Fruit fly (Drosophila melanogaster) whole organism, embryonic: ENCODE measurements around the gene isoQC.

ENCODE experiments used
- Awh ChIP-seq: fragments of 200-800 bp; sonication (Bioruptor generic); IDR thresholded peaks from 2 replicates; pipeline ENCODE4, ENCODE4 v1.3.6; 2022; ENCODE audit warnings: missing biosample characterization, missing genetic modification characterization
- BtbVII ChIP-seq: fragments of 200-800 bp; sonication (Bioruptor generic); optimal IDR thresholded peaks from 3 replicates; lab custom pipeline; 2017; ENCODE audit warnings: missing biosample characterization, mild to moderate bottlenecking, missing genetic modification characterization
- CG12219 ChIP-seq: fragments of 200-800 bp; sonication (Bioruptor generic); optimal IDR thresholded peaks from 3 replicates; lab custom pipeline; 2018; ENCODE audit warnings: missing biosample characterization, mild to moderate bottlenecking, missing genetic modification characterization
- CG13296 ChIP-seq: fragments of 200-800 bp; sonication (Bioruptor generic); optimal IDR thresholded peaks from 3 replicates; lab custom pipeline; 2018; ENCODE audit warnings: missing biosample characterization, mild to moderate bottlenecking, missing genetic modification characterization
- CG14050 ChIP-seq: fragments of 200-800 bp; sonication (Bioruptor generic); IDR thresholded peaks from 3 replicates; pipeline ENCODE4 v1.3.6; 2022; ENCODE audit warnings: missing biosample characterization, missing genetic modification characterization
- CG14441 ChIP-seq: fragments of 200-800 bp; sonication (Bioruptor generic); IDR thresholded peaks from 2 replicates; pipeline ENCODE4 v1.3.6; 2022; ENCODE audit warnings: missing biosample characterization, missing genetic modification characterization
- CG17802 ChIP-seq: fragments of 200-800 bp; sonication (Bioruptor generic); optimal IDR thresholded peaks from 2 replicates; lab custom pipeline; 2018; ENCODE audit warnings: missing biosample characterization, mild to moderate bottlenecking, missing genetic modification characterization, moderate library complexity
- CG18262 ChIP-seq: fragments of 200-800 bp; optimal IDR thresholded peaks from 3 replicates; lab custom pipeline; 2019; ENCODE audit warnings: missing biosample characterization, mild to moderate bottlenecking, missing genetic modification characterization, moderate library complexity
- CG31441 ChIP-seq: fragments of 200-800 bp; sonication (Bioruptor generic); IDR thresholded peaks from 2 replicates; pipeline ENCODE4 v1.3.6; 2022; ENCODE audit warnings: missing biosample characterization, missing genetic modification characterization
- CG32772 ChIP-seq: fragments of 200-800 bp; sonication (Bioruptor generic); IDR thresholded peaks from 2 replicates; pipeline ENCODE4 v1.3.6; 2022; ENCODE audit warnings: missing biosample characterization, missing genetic modification characterization
- CG3847 ChIP-seq: fragments of 200-800 bp; sonication (Bioruptor generic); IDR thresholded peaks from 2 replicates; pipeline ENCODE4 v1.3.6; 2022; ENCODE audit warnings: missing biosample characterization, missing genetic modification characterization
- CG43689 ChIP-seq: fragments of 200-800 bp; sonication (Bioruptor generic); IDR thresholded peaks from 2 replicates; pipeline ENCODE4 v1.3.6; 2022; ENCODE audit warnings: missing biosample characterization, missing genetic modification characterization
- CG4707 ChIP-seq: fragments of 200-800 bp; sonication (Bioruptor generic); optimal IDR thresholded peaks from 2 replicates; lab custom pipeline; 2018; ENCODE audit warnings: missing biosample characterization, mild to moderate bottlenecking, missing genetic modification characterization, moderate library complexity
- CG4820 ChIP-seq: fragments of 200-800 bp; sonication (Bioruptor generic); optimal IDR thresholded peaks from 3 replicates; lab custom pipeline; 2016; ENCODE audit warnings: missing biosample characterization, missing genetic modification characterization
- CG5180 ChIP-seq: fragments of 200-800 bp; sonication (Bioruptor generic); optimal IDR thresholded peaks from 3 replicates; lab custom pipeline; 2017; ENCODE audit warnings: missing biosample characterization, missing genetic modification characterization, mild to moderate bottlenecking, moderate library complexity, missing genetic modification reagents
- CG5245 ChIP-seq: fragments of 200-800 bp; sonication (Bioruptor generic); optimal IDR thresholded peaks from 3 replicates; lab custom pipeline; 2016; ENCODE audit warnings: missing biosample characterization, missing genetic modification characterization
- CG6272 ChIP-seq: fragments of 200-800 bp; sonication (Bioruptor generic); IDR thresholded peaks from 2 replicates; pipeline ENCODE4 v1.3.6; 2022; ENCODE audit warnings: missing biosample characterization, missing genetic modification characterization
- CG6654 ChIP-seq: fragments of 200-800 bp; sonication (Bioruptor generic); optimal IDR thresholded peaks from 2 replicates; lab custom pipeline; 2017; ENCODE audit warnings: missing biosample characterization, mild to moderate bottlenecking, missing genetic modification characterization
- CG7839 ChIP-seq: fragments of 200-800 bp; sonication (Bioruptor generic); optimal IDR thresholded peaks from 3 replicates; lab custom pipeline; 2018; ENCODE audit warnings: missing biosample characterization, mild to moderate bottlenecking, missing genetic modification characterization, moderate library complexity
- CG8089 ChIP-seq: fragments of 200-800 bp; sonication (Bioruptor generic); optimal IDR thresholded peaks from 3 replicates; lab custom pipeline; 2016; ENCODE audit warnings: missing biosample characterization, missing genetic modification characterization
- CG8924 ChIP-seq: fragments of 200-800 bp; optimal IDR thresholded peaks from 3 replicates; lab custom pipeline; 2019; ENCODE audit warnings: missing biosample characterization, mild to moderate bottlenecking, missing genetic modification characterization, moderate library complexity
- CkIIα-i1 ChIP-seq: fragments of 200-800 bp; sonication (Bioruptor generic); IDR thresholded peaks from 2 replicates; pipeline ENCODE4 v1.3.6; 2022; ENCODE audit warnings: missing biosample characterization, missing genetic modification characterization
- Deaf1 ChIP-seq: fragments of 200-800 bp; optimal IDR thresholded peaks from 3 replicates; lab custom pipeline; 2019; ENCODE audit warnings: missing biosample characterization, mild to moderate bottlenecking, missing genetic modification characterization, moderate library complexity
- Doc3 ChIP-seq: fragments of 200-800 bp; sonication (Bioruptor generic); IDR thresholded peaks from 3 replicates; pipeline ENCODE4 v1.3.6; 2022; ENCODE audit warnings: missing biosample characterization, missing genetic modification characterization; ENCODE audit not compliant: partially characterized antibody
- Fer1 ChIP-seq: fragments of 200-800 bp; sonication (Bioruptor generic); optimal IDR thresholded peaks from 2 replicates; lab custom pipeline; 2017; ENCODE audit warnings: missing biosample characterization, mild to moderate bottlenecking, missing genetic modification characterization
- Hand ChIP-seq: fragments of 200-800 bp; sonication (Bioruptor generic); optimal IDR thresholded peaks from 2 replicates; lab custom pipeline; 2017; ENCODE audit warnings: mild to moderate bottlenecking, missing biosample characterization, missing genetic modification reagents, missing genetic modification characterization
- Nf-YC ChIP-seq: fragments of 200-800 bp; optimal IDR thresholded peaks from 3 replicates; lab custom pipeline; 2019; ENCODE audit warnings: missing biosample characterization, mild to moderate bottlenecking, missing genetic modification characterization, moderate library complexity
- Oaz ChIP-seq: fragments of 200-800 bp; sonication (Bioruptor generic); IDR thresholded peaks from 2 replicates; pipeline ENCODE4 v1.3.6; 2022; ENCODE audit warnings: missing biosample characterization, missing genetic modification characterization
- Poxn ChIP-seq: fragments of 200-800 bp; sonication (Bioruptor generic); IDR thresholded peaks from 2 replicates; pipeline ENCODE4 v1.3.6; 2022; ENCODE audit warnings: missing biosample characterization, missing genetic modification characterization
- Side ChIP-seq: fragments of 200-800 bp; sonication (Bioruptor generic); optimal IDR thresholded peaks from 2 replicates; lab custom pipeline; 2016; ENCODE audit warnings: missing biosample characterization, missing genetic modification characterization
- Sox102F ChIP-seq: fragments of 200-800 bp; sonication (Bioruptor generic); optimal IDR thresholded peaks from 2 replicates; lab custom pipeline; 2018; ENCODE audit warnings: missing biosample characterization, mild to moderate bottlenecking, missing genetic modification characterization, moderate library complexity
- Xbp1 ChIP-seq: fragments of 200-800 bp; sonication (Bioruptor generic); optimal IDR thresholded peaks from 3 replicates; lab custom pipeline; 2016; ENCODE audit warnings: missing biosample characterization, mild to moderate bottlenecking, missing genetic modification characterization
- YL-1 ChIP-seq: fragments of 200-800 bp; sonication (Bioruptor generic); optimal IDR thresholded peaks from 3 replicates; lab custom pipeline; 2017; ENCODE audit warnings: missing biosample characterization, mild to moderate bottlenecking, missing genetic modification characterization
- abd-A ChIP-seq: fragments of 200-800 bp; sonication (Bioruptor generic); optimal IDR thresholded peaks from 3 replicates; lab custom pipeline; 2019; ENCODE audit warnings: missing biosample characterization, mild to moderate bottlenecking, missing genetic modification characterization, moderate library complexity
- ap ChIP-seq: fragments of 200-800 bp; sonication (Bioruptor generic); IDR thresholded peaks from 2 replicates; pipeline ENCODE4 v1.3.6; 2022; ENCODE audit warnings: missing biosample characterization, missing genetic modification characterization
- bowl ChIP-seq: fragments of 200-800 bp; sonication (Bioruptor generic); IDR thresholded peaks from 2 replicates; pipeline ENCODE4 v1.3.6; 2022; ENCODE audit warnings: missing biosample characterization, missing genetic modification characterization
- btn ChIP-seq: fragments of 200-800 bp; sonication (Bioruptor generic); optimal IDR thresholded peaks from 2 replicates; lab custom pipeline; 2016; ENCODE audit warnings: missing biosample characterization, missing genetic modification characterization
- dati ChIP-seq: fragments of 200-800 bp; sonication (Bioruptor generic); IDR thresholded peaks from 2 replicates; pipeline ENCODE4 v1.3.6; 2022; ENCODE audit warnings: missing biosample characterization, missing genetic modification characterization
- disco-r ChIP-seq: fragments of 200-800 bp; sonication (Bioruptor generic); optimal IDR thresholded peaks from 2 replicates; lab custom pipeline; 2016; ENCODE audit warnings: missing biosample characterization, missing genetic modification characterization
- en ChIP-seq: fragments of 200-800 bp; sonication (Bioruptor generic); optimal IDR thresholded peaks from 2 replicates; lab custom pipeline; 2016; ENCODE audit warnings: missing biosample characterization, missing genetic modification characterization
- grau ChIP-seq: fragments of 200-800 bp; optimal IDR thresholded peaks from 3 replicates; lab custom pipeline; 2019; ENCODE audit warnings: missing biosample characterization, mild to moderate bottlenecking, missing genetic modification characterization, moderate library complexity
- her ChIP-seq: fragments of 200-800 bp; sonication (Bioruptor generic); optimal IDR thresholded peaks from 2 replicates; lab custom pipeline; 2016; ENCODE audit warnings: missing biosample characterization, missing genetic modification characterization
- jing ChIP-seq: fragments of 200-800 bp; sonication (Bioruptor generic); optimal IDR thresholded peaks from 2 replicates; lab custom pipeline; 2018; ENCODE audit warnings: missing biosample characterization, mild to moderate bottlenecking, missing genetic modification characterization
- ken ChIP-seq: fragments of 200-800 bp; sonication (Bioruptor generic); IDR thresholded peaks from 3 replicates; pipeline ENCODE4 v1.3.6; 2022; ENCODE audit warnings: missing biosample characterization, missing genetic modification characterization
- nmo ChIP-seq: fragments of 200-800 bp; sonication (Bioruptor generic); optimal IDR thresholded peaks from 2 replicates; lab custom pipeline; 2018; ENCODE audit warnings: missing biosample characterization, mild to moderate bottlenecking, missing genetic modification characterization, moderate library complexity
- org-1 ChIP-seq: fragments of 200-800 bp; sonication (Bioruptor generic); optimal IDR thresholded peaks from 2 replicates; lab custom pipeline; 2017; ENCODE audit warnings: missing biosample characterization, missing genetic modification characterization
- otp ChIP-seq: fragments of 200-800 bp; sonication (Bioruptor generic); IDR thresholded peaks from 3 replicates; pipeline ENCODE4, ENCODE4 v1.3.6; 2022; ENCODE audit warnings: missing biosample characterization, missing genetic modification characterization
- sens-2 ChIP-seq: fragments of 200-800 bp; sonication (Bioruptor generic); IDR thresholded peaks from 2 replicates; pipeline ENCODE4 v1.3.6; 2022; ENCODE audit warnings: missing biosample characterization, missing genetic modification characterization
- sisA ChIP-seq: fragments of 200-800 bp; sonication (Bioruptor generic); IDR thresholded peaks from 2 replicates; pipeline ENCODE4 v1.3.6; 2022; ENCODE audit warnings: missing biosample characterization, missing genetic modification characterization
- unc-4 ChIP-seq: fragments of 200-800 bp; sonication (Bioruptor generic); IDR thresholded peaks from 2 replicates; pipeline ENCODE4 v1.3.6; 2022; ENCODE audit warnings: missing biosample characterization, missing genetic modification characterization; ENCODE audit not compliant: partially characterized antibody
- vvl ChIP-seq: fragments of 200-800 bp; sonication (Bioruptor generic); IDR thresholded peaks from 2 replicates; pipeline ENCODE4 v1.3.6; 2022; ENCODE audit warnings: missing biosample characterization, missing genetic modification characterization

Gene isoQC

DNA sequence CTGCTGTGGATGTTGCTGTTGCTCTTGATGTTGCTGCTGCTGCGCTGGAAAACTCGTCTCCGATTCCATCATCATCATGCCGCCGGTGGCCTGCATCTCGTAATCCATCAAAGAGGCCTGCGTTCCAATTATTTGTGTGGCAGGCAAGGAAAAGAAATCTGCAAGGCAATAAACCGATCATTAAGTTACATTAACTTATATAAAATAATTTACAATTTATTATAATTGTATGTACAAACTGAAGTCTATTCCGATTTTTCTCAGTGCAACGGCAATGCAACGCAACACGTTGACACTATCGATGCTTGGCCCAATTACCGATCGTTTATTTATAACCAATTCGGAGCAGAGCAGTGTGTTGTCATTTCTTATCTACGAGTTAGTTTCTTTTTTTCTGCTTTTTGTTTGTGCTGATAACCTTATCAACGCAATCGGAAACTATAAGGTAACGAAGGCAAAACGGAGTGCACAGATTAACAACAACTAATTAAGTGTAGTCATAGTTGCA is 3.2 kb upstream of the isoQC start (continued):
- TF ChIP-seq CG17802 (tag; lab: Kevin White, UChicago) (no peak), ken (GFP tag; lab: Robert Waterston, UW) (peak; percentile 56; the same call in 1 of the 3 replicates), ap (GFP tag; lab: Robert Waterston, UW) (peak; percentile 26; the same call in 1 of the 2 replicates), vvl (peak; percentile 78), sisA (peak; percentile 44; the same call in 1 of the 2 replicates), CG31441 (GFP tag; lab: Robert Waterston, UW) (peak; percentile 63; the same call in 1 of the 2 replicates), CG12219 (GFP tag; lab: Kevin White, UChicago) (peak; percentile 53), Poxn (GFP tag; lab: Robert Waterston, UW) (no peak), grau (peak; percentile 16), Awh (GFP tag; lab: Robert Waterston, UW) (0 out of 2 replicates have a peak, but pooled peaks have one; percentile 55), CG8089 (GFP tag; lab: Kevin White, UChicago) (no peak), CG32772 (GFP tag; lab: Robert Waterston, UW) (0 out of 2 replicates have a peak, but pooled peaks have one; percentile 15), Hand (peak; percentile 9), CG6272 (GFP tag; lab: Robert Waterston, UW) (no peak), unc-4 (GFP tag; lab: Robert Waterston, UW) (no peak), en (GFP tag; lab: Kevin White, UChicago) (no peak), CG7839 (tag; lab: Kevin White, UChicago) (peak; percentile 58), Sox102F (GFP tag; lab: Kevin White, UChicago) (peak; percentile 67), CG5180 (GFP tag; lab: Kevin White, UChicago) (peak; percentile 81), CG3847 (GFP tag; lab: Robert Waterston, UW) (0 out of 2 replicates have a peak, but pooled peaks have one; percentile 10), jing (GFP tag; lab: Kevin White, UChicago) (peak; percentile 23), otp (no peak), sens-2 (peak; percentile 44; the same call in 1 of the 2 replicates), YL-1 (GFP tag; lab: Kevin White, UChicago) (no peak), disco-r (GFP tag; lab: Kevin White, UChicago) (no peak), CG8924 (peak; percentile 60), CG4820 (GFP tag; lab: Kevin White, UChicago) (peak; percentile 11), btn (GFP tag; lab: Kevin White, UChicago) (no peak), CkIIα-i1 (no peak), nmo (GFP tag; lab: Kevin White, UChicago) (peak; percentile 23), CG6654 (GFP tag; lab: Kevin White, UChicago) (peak; percentile 15), CG14441 (GFP tag; lab: Robert Waterston, UW) (peak; percentile 68), Fer1 (GFP tag; lab: Kevin White, UChicago) (peak; percentile 63), her (GFP tag; lab: Kevin White, UChicago) (peak; percentile 15), CG5245 (GFP tag; lab: Kevin White, UChicago) (peak; percentile 46), Deaf1 (tag; lab: Kevin White, UChicago) (peak; percentile 33), CG14050 (peak; percentile 58), Nf-YC (tag; lab: Kevin White, UChicago) (peak; percentile 33), Xbp1 (GFP tag; lab: Kevin White, UChicago) (peak; percentile 54), bowl (GFP tag; lab: Robert Waterston, UW) (no peak), Side (GFP tag; lab: Kevin White, UChicago) (no peak), CG43689 (peak; percentile 37; the same call in 1 of the 2 replicates), Oaz (GFP tag; lab: Robert Waterston, UW) (peak; percentile 58), CG18262 (tag; lab: Kevin White, UChicago) (peak; percentile 47), CG13296 (peak; percentile 32), BtbVII (GFP tag; lab: Kevin White, UChicago) (peak; percentile 58), dati (GFP tag; lab: Robert Waterston, UW) (peak; percentile 63; the same call in 1 of the 2 replicates), CG4707 (GFP tag; lab: Kevin White, UChicago) (peak; percentile 53), Doc3 (GFP tag; lab: Robert Waterston, UW) (no peak), org-1 (GFP tag; lab: Kevin White, UChicago) (peak; percentile 55), abd-A (tag; lab: Kevin White, UChicago) (no peak)
